Fruit fly (Drosophila melanogaster): ENCODE measurements around the gene CG7031.

Gene CG7031

dm6 chr3R:22780135-22780534 lies 24.0 kb upstream of the CG7031 start:
- TF ChIP-seq ovo (GFP tag; optimal IDR thresholded peaks at IDR 0.05) (no peak), bab1 (GFP tag; optimal IDR thresholded peaks at IDR 0.05) (no peak), CG5204 (GFP tag; optimal IDR thresholded peaks at IDR 0.05) (peak; percentile 37), cic (GFP tag; optimal IDR thresholded peaks at IDR 0.05) (no peak), CG12768 (GFP tag; optimal IDR thresholded peaks at IDR 0.05) (peak; percentile 2), cnc (optimal IDR thresholded peaks at IDR 0.05) (no peak)

dm6 chr3R:22781412-22781811 lies 22.7 kb upstream of the CG7031 start:
- TF ChIP-seq tj (GFP tag; optimal IDR thresholded peaks at IDR 0.05) (peak; percentile 66), kay (GFP tag; ENCODE audit: borderline replicate concordance) (no peak), pad (GFP tag; optimal IDR thresholded peaks at IDR 0.05) (no peak), Mnt (GFP tag; optimal IDR thresholded peaks at IDR 0.05) (peak; percentile 61), CG11617 (GFP tag; optimal IDR thresholded peaks at IDR 0.05) (peak; percentile 65), cnc (optimal IDR thresholded peaks at IDR 0.05) (no peak), Crg-1 (GFP tag; optimal IDR thresholded peaks at IDR 0.05) (no peak), toe (GFP tag; optimal IDR thresholded peaks at IDR 0.05) (peak; percentile 78), Hr96 (GFP tag; optimal IDR thresholded peaks at IDR 0.05) (peak; percentile 26), CG7101 (tag; optimal IDR thresholded peaks at IDR 0.05) (peak; percentile 57), CG7045 (GFP tag; optimal IDR thresholded peaks at IDR 0.05) (peak; percentile 69), CG1620 (GFP tag; optimal IDR thresholded peaks at IDR 0.05) (peak; percentile 2), CG14711 (tag; optimal IDR thresholded peaks at IDR 0.05) (peak; percentile 45), Clk (GFP tag; optimal IDR thresholded peaks at IDR 0.05) (peak; percentile 85), cic (GFP tag; optimal IDR thresholded peaks at IDR 0.05) (peak; percentile 91), CG33017 (tag; optimal IDR thresholded peaks at IDR 0.05) (peak; percentile 79), ovo (GFP tag; optimal IDR thresholded peaks at IDR 0.05) (peak; percentile 53), CG5204 (GFP tag; optimal IDR thresholded peaks at IDR 0.05) (peak; percentile 29), bab1 (GFP tag; optimal IDR thresholded peaks at IDR 0.05) (peak; percentile 66), CG12768 (GFP tag; optimal IDR thresholded peaks at IDR 0.05) (peak; percentile 80)

- no peak for TF ChIP-seq kay (GFP tag; ENCODE audit: borderline replicate concordance)
- TF ChIP-seq CG7045 (GFP tag; optimal IDR thresholded peaks at IDR 0.05): no peak
- TF ChIP-seq cnc (optimal IDR thresholded peaks at IDR 0.05): no peak
- no peak for TF ChIP-seq CG7101 (tag; optimal IDR thresholded peaks at IDR 0.05)
- TF ChIP-seq CG11617 (GFP tag; optimal IDR thresholded peaks at IDR 0.05): no peak
- TF ChIP-seq CG33017 (tag; optimal IDR thresholded peaks at IDR 0.05): no peak
- TF ChIP-seq pad (GFP tag; optimal IDR thresholded peaks at IDR 0.05): no peak
- no peak for TF ChIP-seq Crg-1 (GFP tag; optimal IDR thresholded peaks at IDR 0.05)
- no peak for TF ChIP-seq CG1620 (GFP tag; optimal IDR thresholded peaks at IDR 0.05)
- TF ChIP-seq CG5204 (GFP tag; optimal IDR thresholded peaks at IDR 0.05): no peak
- no peak for TF ChIP-seq Clk (GFP tag; optimal IDR thresholded peaks at IDR 0.05)
- no peak for TF ChIP-seq CG14711 (tag; optimal IDR thresholded peaks at IDR 0.05)
- TF ChIP-seq cic (GFP tag; optimal IDR thresholded peaks at IDR 0.05): no peak
- no peak for TF ChIP-seq CG12768 (GFP tag; optimal IDR thresholded peaks at IDR 0.05)
- TF ChIP-seq bab1 (GFP tag; optimal IDR thresholded peaks at IDR 0.05): no peak
- no peak for TF ChIP-seq ovo (GFP tag; optimal IDR thresholded peaks at IDR 0.05)
- TF ChIP-seq tj (GFP tag; optimal IDR thresholded peaks at IDR 0.05): no peak
- no peak for TF ChIP-seq Mnt (GFP tag; optimal IDR thresholded peaks at IDR 0.05)
- TF ChIP-seq Hr96 (GFP tag; optimal IDR thresholded peaks at IDR 0.05): no peak
- TF ChIP-seq toe (GFP tag; optimal IDR thresholded peaks at IDR 0.05): no peak
These were observed 19.3 kb upstream of the CG7031 start for dm6 chr3R:22784674-22785316.

dm6 chr3R:22789106-22789505 lies 15.0 kb upstream of the CG7031 start:
- TF ChIP-seq Hr96 (GFP tag; optimal IDR thresholded peaks at IDR 0.05): no peak
- no peak for TF ChIP-seq CG5204 (GFP tag; optimal IDR thresholded peaks at IDR 0.05)
- no peak for TF ChIP-seq tj (GFP tag; optimal IDR thresholded peaks at IDR 0.05)
- no peak for TF ChIP-seq bab1 (GFP tag; optimal IDR thresholded peaks at IDR 0.05)
- TF ChIP-seq kay (GFP tag; ENCODE audit: borderline replicate concordance): no peak

dm6 chr3R:22793953-22794352 lies 10.1 kb upstream of the CG7031 start:
- TF ChIP-seq kay (GFP tag; ENCODE audit: borderline replicate concordance) (no peak), pad (GFP tag; optimal IDR thresholded peaks at IDR 0.05) (no peak), ovo (GFP tag; optimal IDR thresholded peaks at IDR 0.05) (no peak), CG5204 (GFP tag; optimal IDR thresholded peaks at IDR 0.05) (no peak), Crg-1 (GFP tag; optimal IDR thresholded peaks at IDR 0.05) (no peak), CG12768 (GFP tag; optimal IDR thresholded peaks at IDR 0.05) (no peak), CG1620 (GFP tag; optimal IDR thresholded peaks at IDR 0.05) (no peak), cic (GFP tag; optimal IDR thresholded peaks at IDR 0.05) (no peak), bab1 (GFP tag; optimal IDR thresholded peaks at IDR 0.05) (no peak), CG14711 (tag; optimal IDR thresholded peaks at IDR 0.05) (no peak)

dm6 chr3R:22807132-22807531 lies 3.0 kb downstream of the CG7031 start:
- no peak for TF ChIP-seq bab1 (GFP tag; optimal IDR thresholded peaks at IDR 0.05)
- TF ChIP-seq CG12768 (GFP tag; optimal IDR thresholded peaks at IDR 0.05): no peak
- no peak for TF ChIP-seq Crg-1 (GFP tag; optimal IDR thresholded peaks at IDR 0.05)
- TF ChIP-seq CG33017 (tag; optimal IDR thresholded peaks at IDR 0.05): no peak
- no peak for TF ChIP-seq CG7045 (GFP tag; optimal IDR thresholded peaks at IDR 0.05)
- TF ChIP-seq cic (GFP tag; optimal IDR thresholded peaks at IDR 0.05): no peak
- TF ChIP-seq tj (GFP tag; optimal IDR thresholded peaks at IDR 0.05): no peak
- no peak for TF ChIP-seq kay (GFP tag; ENCODE audit: borderline replicate concordance)
- TF ChIP-seq CG7101 (tag; optimal IDR thresholded peaks at IDR 0.05): no peak
- no peak for TF ChIP-seq Mnt (GFP tag; optimal IDR thresholded peaks at IDR 0.05)
- no peak for TF ChIP-seq pad (GFP tag; optimal IDR thresholded peaks at IDR 0.05)

Data from whole organism, adult.